Worm (Caenorhabditis elegans) whole organism, early embryonic: ENCODE results near the gene sre-32.

Experiments used
- B0310.2 ChIP-seq: sonication (generic microtip); optimal IDR thresholded peaks from 2 replicates; lab custom pipeline; 2016; ENCODE audit warnings: mild to moderate bottlenecking, missing genetic modification characterization, missing compliant biosample characterization
- F13C5.2 ChIP-seq: sonication (generic microtip); optimal IDR thresholded peaks from 2 replicates; lab custom pipeline; 2017; ENCODE audit warnings: mild to moderate bottlenecking, missing genetic modification characterization, inconsistent platforms, missing compliant biosample characterization
- aly-1 ChIP-seq: sonication (generic microtip); optimal IDR thresholded peaks from 2 replicates; lab custom pipeline; 2016; ENCODE audit warnings: missing genetic modification characterization, missing compliant biosample characterization
- ama-1 ChIP-seq: fragments of 150-350 bp; optimal IDR thresholded peaks from 2 replicates; lab custom pipeline; 2014
- ceh-36 ChIP-seq: sonication (generic microtip); optimal IDR thresholded peaks from 2 replicates; lab custom pipeline; 2016; ENCODE audit warnings: missing genetic modification characterization, inconsistent platforms, missing compliant biosample characterization
- ets-7 ChIP-seq: sonication (generic microtip); optimal IDR thresholded peaks from 2 replicates; lab custom pipeline; 2016; ENCODE audit warnings: missing genotype, missing genetic modification characterization, missing compliant biosample characterization
- flt-1 ChIP-seq: fragments of 200-800 bp; sonication (Bioruptor generic); IDR thresholded peaks from 2 replicates; pipeline ENCODE4 v1.3.6; 2022; ENCODE audit warnings: missing genetic modification characterization, missing compliant biosample characterization
- hmbx-1 ChIP-seq: sonication (generic microtip); optimal IDR thresholded peaks from 2 replicates; lab custom pipeline; 2016; ENCODE audit warnings: mild to moderate bottlenecking, missing genetic modification characterization, missing compliant biosample characterization
- hnd-1 ChIP-seq: sonication (generic microtip); optimal IDR thresholded peaks from 2 replicates; lab custom pipeline; 2016; ENCODE audit warnings: missing genetic modification characterization, missing compliant biosample characterization
- sea-1 ChIP-seq: fragments of 200-800 bp; sonication (Bioruptor generic); conservative IDR thresholded peaks from 2 replicates; pipeline ENCODE4 v1.3.6; 2022; ENCODE audit warnings: missing genetic modification characterization, missing compliant biosample characterization
- tra-4 ChIP-seq: sonication (generic microtip); optimal IDR thresholded peaks from 2 replicates; lab custom pipeline; 2017; ENCODE audit warnings: missing genetic modification characterization, missing compliant biosample characterization

- TF ChIP-seq tra-4 (no peak), B0310.2 (tag; lab: Kevin White, UChicago) (no peak), sea-1 (GFP tag; lab: Robert Waterston, UW) (no peak), ama-1 (no peak), hmbx-1 (tag; lab: Kevin White, UChicago) (no peak), aly-1 (tag; lab: Kevin White, UChicago) (no peak), flt-1 (GFP tag; lab: Robert Waterston, UW) (no peak), ets-7 (tag; lab: Kevin White, UChicago) (no peak), hnd-1 (tag; lab: Kevin White, UChicago) (no peak), F13C5.2 (tag; lab: Kevin White, UChicago) (no peak), ceh-36 (tag; lab: Kevin White, UChicago) (no peak)
Observed at ce11 chrII:12481645-12482044, 25.1 kb upstream of the sre-32 start.
